Fruit fly (Drosophila melanogaster): Measurements from ENCODE around the gene be.

DNA sequence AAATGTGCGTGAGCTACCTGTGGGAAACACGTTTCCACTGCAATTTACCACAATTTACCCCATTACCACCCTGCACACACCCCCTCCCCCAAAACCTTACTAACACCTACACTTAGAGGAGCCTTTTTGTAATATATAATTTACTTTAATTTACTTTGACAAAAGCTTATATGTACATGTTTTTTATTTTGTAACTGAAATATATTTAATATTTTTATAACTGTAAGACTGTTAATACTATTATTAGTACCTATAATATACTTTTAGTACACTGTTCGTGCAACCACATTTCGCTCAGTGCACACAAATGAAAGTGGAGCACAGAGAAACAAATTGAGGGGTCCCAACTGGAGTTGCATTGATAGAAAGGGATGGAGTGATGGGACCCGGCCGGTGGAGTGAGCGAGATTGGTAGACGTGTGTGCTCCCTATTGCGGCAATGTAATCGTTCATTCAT lies 3.2 kb upstream of the be start:
- TF ChIP-seq CTCF (optimal IDR thresholded peaks at IDR 0.05) (no peak), CG8478 (optimal IDR thresholded peaks at IDR 0.05) (no peak)
